Worm (Caenorhabditis elegans) whole organism, mixed stage, embryonic: ENCODE data around the gene slc-36.2.
A peak's percentile ranks its signal among the peaks of the same experiment; 100 is the strongest.
"Not testable (repeated sequence)": the region's sequence is repeated elsewhere in the genome, so short reads cannot be mapped to it uniquely, and the experiment has no call there.

Experiments used
- M03D4.4 ChIP-seq: sonication (generic microtip); optimal IDR thresholded peaks from 2 replicates; lab custom pipeline; 2017; ENCODE audit warnings: mild to moderate bottlenecking, missing genetic modification characterization, missing compliant biosample characterization
- bed-3 ChIP-seq: fragments of 200-800 bp; sonication (Bioruptor generic); optimal IDR thresholded peaks from 3 replicates; lab custom pipeline; 2018; ENCODE audit warnings: mild to moderate bottlenecking, missing genetic modification characterization, moderate library complexity, missing compliant biosample characterization
- blmp-1 ChIP-seq: fragments of 150-350 bp; optimal IDR thresholded peaks from 2 replicates; lab custom pipeline; 2014; ENCODE audit warnings: missing biosample characterization, missing genetic modification characterization
- ceh-39 ChIP-seq: fragments of 150-350 bp; optimal IDR thresholded peaks from 2 replicates; lab custom pipeline; 2014; ENCODE audit warnings: missing biosample characterization, missing genetic modification characterization
- ceh-43 ChIP-seq: fragments of 200-800 bp; sonication (Bioruptor generic); optimal IDR thresholded peaks from 2 replicates; lab custom pipeline; 2018; ENCODE audit warnings: mild to moderate bottlenecking, missing genetic modification characterization, moderate library complexity, missing compliant biosample characterization
- ces-1 ChIP-seq: fragments of 150-350 bp; optimal IDR thresholded peaks from 2 replicates; lab custom pipeline; 2014; ENCODE audit warnings: missing biosample characterization, missing genetic modification reagents, missing genetic modification characterization
- cnd-1 ChIP-seq: fragments of 200-800 bp; sonication (Bioruptor generic); optimal IDR thresholded peaks from 2 replicates; lab custom pipeline; 2018; ENCODE audit warnings: mild to moderate bottlenecking, missing genetic modification characterization, missing compliant biosample characterization
- drap-1 ChIP-seq: fragments of 200-800 bp; sonication (Bioruptor generic); optimal IDR thresholded peaks from 3 replicates; lab custom pipeline; 2018; ENCODE audit warnings: mild to moderate bottlenecking, missing genetic modification characterization, missing compliant biosample characterization
- elt-1 ChIP-seq: sonication (generic microtip); optimal IDR thresholded peaks from 2 replicates; lab custom pipeline; 2017; ENCODE audit warnings: missing genetic modification characterization, mild to moderate bottlenecking, missing compliant biosample characterization, antibody characterized with exemption, moderate library complexity, borderline replicate concordance; ENCODE audit not compliant: insufficient read depth
- elt-3 ChIP-seq: fragments of 150-350 bp; optimal IDR thresholded peaks from 2 replicates; lab custom pipeline; 2014; ENCODE audit warnings: missing biosample characterization, missing genetic modification characterization
- flh-1 ChIP-seq: fragments of 200-800 bp; sonication (Bioruptor generic); optimal IDR thresholded peaks from 2 replicates; lab custom pipeline; 2018; ENCODE audit warnings: mild to moderate bottlenecking, missing genetic modification characterization, moderate library complexity, missing compliant biosample characterization
- ham-2 ChIP-seq: fragments of 200-800 bp; sonication (Bioruptor generic); optimal IDR thresholded peaks from 2 replicates; lab custom pipeline; 2018; ENCODE audit warnings: mild to moderate bottlenecking, missing genetic modification characterization, missing compliant biosample characterization
- hlh-1 ChIP-seq: fragments of 150-350 bp; optimal IDR thresholded peaks from 2 replicates; lab custom pipeline; 2014; ENCODE audit warnings: missing biosample characterization, missing genetic modification reagents, missing genetic modification characterization
- lin-13 ChIP-seq: fragments of 150-350 bp; optimal IDR thresholded peaks from 2 replicates; lab custom pipeline; 2014; ENCODE audit warnings: missing biosample characterization, missing genetic modification characterization
- lin-32 ChIP-seq: fragments of 200-800 bp; sonication (Bioruptor generic); optimal IDR thresholded peaks from 2 replicates; lab custom pipeline; 2018; ENCODE audit warnings: mild to moderate bottlenecking, missing genetic modification characterization, missing compliant biosample characterization
- lsy-2 ChIP-seq: fragments of 150-350 bp; optimal IDR thresholded peaks from 2 replicates; lab custom pipeline; 2014; ENCODE audit warnings: missing biosample characterization, missing genetic modification characterization
- mab-5 ChIP-seq: fragments of 150-350 bp; optimal IDR thresholded peaks from 2 replicates; lab custom pipeline; 2014; ENCODE audit warnings: missing biosample characterization, missing genetic modification characterization
- mep-1 ChIP-seq: fragments of 150-350 bp; optimal IDR thresholded peaks from 2 replicates; lab custom pipeline; 2017; ENCODE audit warnings: missing biosample characterization, missing genetic modification reagents, missing genetic modification characterization, inconsistent platforms
- mls-2 ChIP-seq: sonication (generic microtip); optimal IDR thresholded peaks from 2 replicates; lab custom pipeline; 2016; ENCODE audit warnings: mild to moderate bottlenecking, missing genetic modification characterization, moderate library complexity, missing compliant biosample characterization
- nhr-12 ChIP-seq: fragments of 150-350 bp; optimal IDR thresholded peaks from 2 replicates; lab custom pipeline; 2014; ENCODE audit warnings: missing biosample characterization, missing genetic modification characterization
- nhr-2 ChIP-seq: fragments of 150-350 bp; optimal IDR thresholded peaks from 2 replicates; lab custom pipeline; 2014; ENCODE audit warnings: missing biosample characterization, missing genetic modification characterization
- nhr-237 ChIP-seq: fragments of 150-350 bp; optimal IDR thresholded peaks from 2 replicates; lab custom pipeline; 2014; ENCODE audit warnings: missing biosample characterization, missing genetic modification characterization
- nhr-76 ChIP-seq: sonication (generic microtip); optimal IDR thresholded peaks from 2 replicates; lab custom pipeline; 2017; ENCODE audit warnings: missing biosample characterization, missing genetic modification characterization
- sem-2 ChIP-seq: fragments of 200-800 bp; sonication (Bioruptor generic); optimal IDR thresholded peaks from 2 replicates; lab custom pipeline; 2018; ENCODE audit warnings: mild to moderate bottlenecking, missing genetic modification characterization, missing compliant biosample characterization
- sptf-1 ChIP-seq: sonication (generic microtip); optimal IDR thresholded peaks from 2 replicates; lab custom pipeline; 2017; ENCODE audit warnings: mild to moderate bottlenecking, missing genetic modification characterization, moderate library complexity, missing compliant biosample characterization
- tbx-8 ChIP-seq: fragments of 200-800 bp; sonication (Bioruptor generic); optimal IDR thresholded peaks from 2 replicates; lab custom pipeline; 2018; ENCODE audit warnings: mild to moderate bottlenecking, missing genetic modification characterization, moderate library complexity, missing compliant biosample characterization
- unc-120 ChIP-seq: sonication (generic microtip); optimal IDR thresholded peaks from 2 replicates; lab custom pipeline; 2017; ENCODE audit warnings: missing genetic modification characterization, missing compliant biosample characterization; ENCODE audit not compliant: poor library complexity, severe bottlenecking
- unc-39 ChIP-seq: fragments of 150-350 bp; optimal IDR thresholded peaks from 2 replicates; lab custom pipeline; 2014; ENCODE audit warnings: missing biosample characterization, missing genetic modification characterization
- unc-62 ChIP-seq: fragments of 150-350 bp; optimal IDR thresholded peaks from 2 replicates; lab custom pipeline; 2014; ENCODE audit warnings: missing biosample characterization, missing genetic modification reagents, missing genetic modification characterization
- zip-8 ChIP-seq: fragments of 150-350 bp; optimal IDR thresholded peaks from 2 replicates; lab custom pipeline; 2014; ENCODE audit warnings: missing biosample characterization, missing genetic modification characterization

Gene slc-36.2

ce11 chrII:521720-522119 is 682 bp upstream of the slc-36.2 start:
- no peak for TF ChIP-seq lin-32 (GFP tag; lab: Kevin White, UChicago)
- TF ChIP-seq blmp-1 (tag; lab: Kevin White, UChicago), result no peak
- TF ChIP-seq mls-2, result no peak
- TF ChIP-seq ceh-43, result no peak
- TF ChIP-seq lsy-2, result no peak

- peak; percentile 35 for TF ChIP-seq unc-120 (tag; lab: Kevin White, UChicago)
- TF ChIP-seq hlh-1 (tag; lab: Kevin White, UChicago), result peak; percentile 95
- no peak for TF ChIP-seq drap-1 (GFP tag; lab: Kevin White, UChicago)
Observed at ce11 chrII:526375-526774, 4.0 kb downstream of the slc-36.2 start, which contains the start of gene lgc-34. Gene lgc-34, plus strand, starts transcription at chrII:526574.

- TF ChIP-seq mab-5 (tag; lab: Kevin White, UChicago); unc-39; nhr-76 (tag; lab: Kevin White, UChicago): not testable (repeated sequence)
Observed at ce11 chrII:535226-535625, 12.8 kb downstream of the slc-36.2 start, which contains the start of gene T27A1.3. Gene T27A1.3, plus strand, starts transcription at chrII:535526.

DNA sequence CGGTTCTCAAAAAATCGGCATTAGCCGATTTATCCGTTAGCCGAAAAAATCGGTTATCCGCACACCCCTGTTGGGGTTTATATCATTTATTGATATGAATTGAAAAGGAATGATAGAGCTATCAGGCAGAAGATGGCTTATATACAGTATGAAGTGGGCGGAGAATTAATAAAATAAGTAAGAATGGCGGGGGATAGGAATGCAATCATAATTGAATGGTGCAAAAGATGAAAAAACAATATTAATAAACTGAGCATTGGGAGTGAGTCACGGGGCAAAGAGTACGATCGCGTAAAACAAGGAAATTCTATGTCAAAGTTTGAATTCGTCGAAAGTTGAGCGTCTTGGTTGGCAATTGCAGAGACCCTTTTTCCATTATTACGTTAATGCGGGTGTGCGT is 14.4 kb downstream of the slc-36.2 start, which contains the start of gene T27A1.2:
Gene T27A1.2 (minus strand): TSS at position 101 of the 400 bp plus-strand sequence.
- no peak for TF ChIP-seq unc-39
- no peak for TF ChIP-seq cnd-1
- no peak for TF ChIP-seq nhr-237 (tag; lab: Kevin White, UChicago)
- no peak for TF ChIP-seq mep-1
- TF ChIP-seq elt-1 (tag; lab: Kevin White, UChicago), result no peak

- TF ChIP-seq nhr-12 (tag; lab: Kevin White, UChicago), result no peak
- no peak for TF ChIP-seq ceh-43
- TF ChIP-seq unc-62, result no peak
- no peak for TF ChIP-seq blmp-1 (tag; lab: Kevin White, UChicago)
- no peak for TF ChIP-seq bed-3 (GFP tag; lab: Kevin White, UChicago)
- TF ChIP-seq mls-2, result no peak
- no peak for TF ChIP-seq lsy-2
- TF ChIP-seq sem-2 (GFP tag; lab: Kevin White, UChicago), result no peak
- TF ChIP-seq cnd-1, result no peak
- TF ChIP-seq elt-3, result no peak
- TF ChIP-seq hlh-1 (tag; lab: Kevin White, UChicago), result no peak
- no peak for TF ChIP-seq drap-1 (GFP tag; lab: Kevin White, UChicago)
- TF ChIP-seq ceh-39 (tag; lab: Kevin White, UChicago), result no peak
- no peak for TF ChIP-seq ces-1 (GFP tag; lab: Kevin White, UChicago)
- TF ChIP-seq mep-1, result no peak
- TF ChIP-seq elt-1 (tag; lab: Kevin White, UChicago), result no peak
- no peak for TF ChIP-seq M03D4.4
- no peak for TF ChIP-seq lin-13
Observed at ce11 chrII:542416-542815, 20.0 kb downstream of the slc-36.2 start.

ce11 chrII:546405-546804 is 24.0 kb downstream of the slc-36.2 start, which contains the start of gene mlt-10:
Gene mlt-10, plus strand, starts transcription at chrII:546705.
- TF ChIP-seq nhr-76 (tag; lab: Kevin White, UChicago) (no peak), ceh-43 (no peak), sptf-1 (tag; lab: Kevin White, UChicago) (no peak), mls-2 (no peak)
- TF ChIP-seq, all 35 proteins: peak for 0

- TF ChIP-seq bed-3 (GFP tag; lab: Kevin White, UChicago) (no peak), lin-13 (no peak), ces-1 (GFP tag; lab: Kevin White, UChicago) (no peak), mls-2 (no peak), blmp-1 (tag; lab: Kevin White, UChicago) (no peak), cnd-1 (no peak), mep-1 (no peak), drap-1 (GFP tag; lab: Kevin White, UChicago) (no peak), ham-2 (GFP tag; lab: Kevin White, UChicago) (no peak), elt-1 (tag; lab: Kevin White, UChicago) (no peak), unc-62 (no peak), zip-8 (tag; lab: Kevin White, UChicago) (no peak), hlh-1 (tag; lab: Kevin White, UChicago) (no peak), flh-1 (GFP tag; lab: Kevin White, UChicago) (no peak), nhr-2 (no peak), ceh-39 (tag; lab: Kevin White, UChicago) (no peak), tbx-8 (GFP tag; lab: Kevin White, UChicago) (no peak), mab-5 (tag; lab: Kevin White, UChicago) (no peak), M03D4.4 (no peak)
Observed at ce11 chrII:549501-549900, 27.1 kb downstream of the slc-36.2 start.
